Worm (Caenorhabditis elegans): ENCODE measurements around the gene C34E10.12.

The C34E10.12 gene

DNA sequence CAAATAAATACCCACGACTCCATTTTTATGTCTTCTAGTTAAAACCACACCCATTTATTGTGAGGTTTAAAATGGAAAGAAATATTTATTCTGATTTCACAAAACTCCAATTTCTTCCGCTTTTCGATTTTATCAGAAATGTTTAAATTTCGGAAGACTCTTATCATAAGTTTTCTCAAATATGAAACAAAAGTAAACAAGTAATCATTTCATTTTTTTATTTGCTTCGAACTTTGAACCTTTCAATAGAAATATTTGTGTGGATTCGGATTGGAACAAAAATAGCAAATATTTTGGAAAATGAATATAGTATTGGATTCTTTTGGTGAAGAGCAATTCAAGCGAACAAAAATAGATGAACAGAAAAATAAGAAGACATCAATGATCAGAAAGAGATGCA is 5.9 kb downstream of the C34E10.12 start:
- TF ChIP-seq nhr-2 (tag; optimal IDR thresholded peaks at IDR 0.05) (no peak), ceh-43 (GFP tag; optimal IDR thresholded peaks at IDR 0.05) (no peak), flh-1 (GFP tag; optimal IDR thresholded peaks at IDR 0.05) (no peak), unc-39 (tag; optimal IDR thresholded peaks at IDR 0.05) (no peak), zip-8 (tag; optimal IDR thresholded peaks at IDR 0.05) (no peak)

DNA sequence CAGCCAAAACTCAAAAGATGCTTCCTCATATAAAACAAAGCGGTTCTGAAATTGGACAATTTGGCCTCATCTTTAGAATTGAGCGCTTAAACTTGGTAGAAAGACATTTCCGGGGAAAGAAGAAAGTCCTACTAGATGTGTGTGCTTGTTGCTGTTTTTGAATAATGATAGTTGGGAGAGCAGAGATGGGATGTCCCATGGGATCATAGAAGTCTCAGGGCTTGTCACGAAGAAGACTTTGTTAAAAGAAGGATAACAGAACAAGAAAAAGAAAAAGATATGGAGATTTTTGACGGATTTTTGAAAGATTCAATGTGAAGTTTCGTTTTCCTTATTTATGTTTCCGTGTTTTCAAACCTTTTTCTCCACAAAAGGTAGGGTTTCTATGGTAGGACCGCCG is 9.0 kb downstream of the C34E10.12 start, which contains the start of gene ZC155.2:
ZC155.2 (plus strand) TSS at position 301 of the 400 bp plus-strand sequence.
- TF ChIP-seq ham-2 (GFP tag; optimal IDR thresholded peaks at IDR 0.05) (no peak), ces-1 (GFP tag; optimal IDR thresholded peaks at IDR 0.05) (no peak), flh-1 (GFP tag; optimal IDR thresholded peaks at IDR 0.05) (no peak), mls-2 (tag; optimal IDR thresholded peaks at IDR 0.05) (no peak), elt-1 (tag; optimal IDR thresholded peaks at IDR 0.05; ENCODE audit: borderline replicate concordance, insufficient read depth) (no peak), cnd-1 (tag; optimal IDR thresholded peaks at IDR 0.05) (no peak), mep-1 (tag; optimal IDR thresholded peaks at IDR 0.05) (no peak), ztf-11 (tag; optimal IDR thresholded peaks at IDR 0.05) (no peak), zip-8 (tag; optimal IDR thresholded peaks at IDR 0.05) (no peak), ceh-43 (GFP tag; optimal IDR thresholded peaks at IDR 0.05) (no peak), drap-1 (GFP tag; optimal IDR thresholded peaks at IDR 0.05) (no peak), unc-62 (GFP tag; optimal IDR thresholded peaks at IDR 0.05) (no peak), pha-4 (tag; optimal IDR thresholded peaks at IDR 0.05) (no peak), nhr-237 (tag; optimal IDR thresholded peaks at IDR 0.05) (no peak), unc-120 (tag; optimal IDR thresholded peaks at IDR 0.05; ENCODE audit: poor library complexity, severe bottlenecking) (no peak), sptf-1 (tag; optimal IDR thresholded peaks at IDR 0.05) (no peak)

DNA sequence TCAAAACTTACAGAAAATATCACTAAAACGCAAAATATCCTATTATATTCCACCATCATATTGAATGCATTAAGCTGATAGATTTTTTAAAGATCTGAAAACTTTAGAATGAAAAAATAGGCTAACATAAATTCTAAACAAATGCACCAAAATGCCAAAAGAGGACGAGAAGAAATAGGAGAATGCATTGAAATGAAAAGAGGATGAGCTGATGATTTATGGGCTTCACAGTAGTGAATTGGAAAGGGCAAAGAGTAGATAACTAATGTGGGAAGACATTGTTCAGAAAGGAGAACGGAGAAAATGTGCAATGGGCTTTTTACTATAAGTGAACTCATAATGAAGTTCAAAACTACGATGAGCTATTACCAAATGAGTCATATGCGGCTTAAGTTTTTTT is 10.2 kb downstream of the C34E10.12 start, which contains the start of gene cutl-19:
cutl-19 (minus strand) TSS at position 101 of the 400 bp plus-strand sequence.
- no peak for TF ChIP-seq zip-8 (tag; optimal IDR thresholded peaks at IDR 0.05)
- no peak for TF ChIP-seq unc-62 (GFP tag; optimal IDR thresholded peaks at IDR 0.05)
- no peak for TF ChIP-seq ceh-39 (tag; optimal IDR thresholded peaks at IDR 0.05)
- no peak for TF ChIP-seq hlh-1 (tag; optimal IDR thresholded peaks at IDR 0.05)
- no peak for TF ChIP-seq flh-1 (GFP tag; optimal IDR thresholded peaks at IDR 0.05)
- no peak for TF ChIP-seq nhr-12 (tag; optimal IDR thresholded peaks at IDR 0.05)
- TF ChIP-seq elt-3 (tag; optimal IDR thresholded peaks at IDR 0.05): no peak
- TF ChIP-seq cnd-1 (tag; optimal IDR thresholded peaks at IDR 0.05): no peak
- no peak for TF ChIP-seq bed-3 (GFP tag; optimal IDR thresholded peaks at IDR 0.05)
- TF ChIP-seq nhr-28 (tag; optimal IDR thresholded peaks at IDR 0.05): no peak
- no peak for TF ChIP-seq ces-1 (GFP tag; optimal IDR thresholded peaks at IDR 0.05)
- no peak for TF ChIP-seq drap-1 (GFP tag; optimal IDR thresholded peaks at IDR 0.05)
- no peak for TF ChIP-seq nhr-237 (tag; optimal IDR thresholded peaks at IDR 0.05)
- TF ChIP-seq tbx-8 (GFP tag; optimal IDR thresholded peaks at IDR 0.05): no peak
- no peak for TF ChIP-seq unc-39 (tag; optimal IDR thresholded peaks at IDR 0.05)
- TF ChIP-seq lin-32 (GFP tag; optimal IDR thresholded peaks at IDR 0.05): no peak
- TF ChIP-seq mab-5 (tag; optimal IDR thresholded peaks at IDR 0.05): no peak
- no peak for TF ChIP-seq mls-2 (tag; optimal IDR thresholded peaks at IDR 0.05)
- no peak for TF ChIP-seq unc-120 (tag; optimal IDR thresholded peaks at IDR 0.05; ENCODE audit: poor library complexity, severe bottlenecking)

DNA sequence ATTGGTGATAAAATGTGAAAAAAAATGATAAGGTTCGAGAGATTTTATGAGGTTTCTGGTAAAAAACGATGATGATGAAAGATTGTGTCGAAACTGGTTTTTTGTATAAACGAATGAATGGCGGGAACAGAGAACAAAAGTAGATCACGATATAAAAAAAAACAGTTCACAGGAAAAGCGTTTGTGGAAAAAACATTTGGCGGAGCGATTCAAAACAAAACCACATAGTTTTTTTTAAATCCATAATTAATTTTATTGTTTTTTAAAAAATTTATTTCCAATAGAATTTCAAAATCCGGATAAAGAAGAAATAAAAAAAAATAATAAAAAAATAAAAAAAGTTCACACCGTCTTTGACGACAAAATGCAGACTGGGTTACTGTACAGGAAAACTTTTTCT is 12.3 kb downstream of the C34E10.12 start, which contains the start of gene ZC155.4:
ZC155.4 (minus strand) TSS at position 101 of the 400 bp plus-strand sequence.
- TF ChIP-seq sptf-1 (tag; optimal IDR thresholded peaks at IDR 0.05): no peak

DNA sequence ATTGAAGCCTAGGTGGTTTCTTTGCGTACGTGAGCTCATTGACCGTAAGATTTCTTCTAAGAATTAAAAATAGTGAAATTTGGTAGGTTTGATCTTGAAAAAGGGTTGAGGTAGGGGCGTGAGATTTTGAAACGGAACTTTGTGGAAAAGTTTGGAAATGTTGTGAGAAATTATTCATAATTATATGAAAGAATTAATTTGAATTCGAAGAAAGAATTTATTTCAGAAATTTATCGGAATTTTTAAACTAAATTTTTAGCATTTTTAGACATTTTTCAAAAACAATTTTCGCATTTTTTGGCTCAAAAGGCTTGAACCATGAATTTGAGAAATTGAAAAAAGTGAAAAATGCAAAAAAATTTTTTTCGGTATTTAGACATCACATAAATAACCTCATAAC is 13.5 kb downstream of the C34E10.12 start:
- no peak for TF ChIP-seq elt-1 (tag; optimal IDR thresholded peaks at IDR 0.05; ENCODE audit: borderline replicate concordance, insufficient read depth)
- TF ChIP-seq tbx-8 (GFP tag; optimal IDR thresholded peaks at IDR 0.05): no peak
- no peak for TF ChIP-seq cnd-1 (tag; optimal IDR thresholded peaks at IDR 0.05)
- TF ChIP-seq snpc-4 (tag; optimal IDR thresholded peaks at IDR 0.05): no peak

DNA sequence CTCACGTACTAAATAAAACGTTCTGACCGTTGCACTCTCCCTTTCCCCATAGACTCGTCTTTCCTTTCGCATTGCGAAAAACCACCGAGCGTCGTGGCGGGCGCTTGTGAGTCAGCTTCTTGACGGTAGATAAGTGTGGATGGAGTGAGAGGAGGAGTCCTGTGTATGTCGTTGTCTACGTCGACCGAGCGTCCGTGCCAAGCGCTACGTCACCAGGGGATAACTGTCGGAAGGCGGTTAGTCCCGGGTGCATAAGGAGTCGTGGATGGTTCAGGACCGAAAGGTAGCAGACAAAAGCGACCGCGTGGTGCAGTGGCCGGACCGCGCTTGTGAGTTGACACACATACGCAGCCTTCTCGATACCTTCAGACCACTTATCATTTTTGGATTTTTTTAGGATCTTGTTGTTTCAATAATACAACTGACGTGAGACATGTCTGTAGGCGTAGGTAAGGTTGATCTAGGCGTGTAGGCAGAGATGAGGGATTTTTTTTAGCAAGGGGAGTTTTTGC is 16.5 kb downstream of the C34E10.12 start:
- TF ChIP-seq ceh-83 (GFP tag; optimal IDR thresholded peaks at IDR 0.05) (peak; percentile 88), mep-1 (tag; optimal IDR thresholded peaks at IDR 0.05) (peak; percentile 0), sptf-1 (tag; optimal IDR thresholded peaks at IDR 0.05) (peak; percentile 85), ceh-43 (GFP tag; optimal IDR thresholded peaks at IDR 0.05) (peak; percentile 60), flh-1 (GFP tag; optimal IDR thresholded peaks at IDR 0.05) (peak; percentile 45), ham-2 (GFP tag; optimal IDR thresholded peaks at IDR 0.05) (peak; percentile 75), cnd-1 (tag; optimal IDR thresholded peaks at IDR 0.05) (peak; percentile 85), tbx-8 (GFP tag; optimal IDR thresholded peaks at IDR 0.05) (peak; percentile 7), bed-3 (GFP tag; optimal IDR thresholded peaks at IDR 0.05) (peak; percentile 58), unc-120 (tag; optimal IDR thresholded peaks at IDR 0.05; ENCODE audit: poor library complexity, severe bottlenecking) (peak; percentile 46), nhr-12 (tag; optimal IDR thresholded peaks at IDR 0.05) (peak; percentile 15), nhr-2 (tag; optimal IDR thresholded peaks at IDR 0.05) (peak; percentile 46)

Measured in whole organism, mixed stage, embryonic.